Worm (Caenorhabditis elegans) whole organism, young adult: ENCODE results near the gene C06E2.5.
"Not testable (repeated sequence)": the region's sequence is repeated elsewhere in the genome, so short reads cannot be mapped to it uniquely, and the experiment has no call there.

Experiments
- B0261.1 ChIP-seq: sonication (generic microtip); optimal IDR thresholded peaks from 2 replicates; lab custom pipeline; 2016; ENCODE audit warnings: mild to moderate bottlenecking, missing genetic modification characterization, moderate library complexity, missing compliant biosample characterization
- F57C9.4 ChIP-seq: sonication (generic microtip); optimal IDR thresholded peaks from 2 replicates; lab custom pipeline; 2017; ENCODE audit warnings: mild to moderate bottlenecking, missing genetic modification characterization, missing compliant biosample characterization
- Y67H2A.10 ChIP-seq: fragments of 200-800 bp; sonication (Bioruptor generic); conservative IDR thresholded peaks from 2 replicates; pipeline ENCODE4 v1.3.6; 2022; ENCODE audit warnings: missing genetic modification reagents, missing genetic modification characterization, missing compliant biosample characterization
- ZK185.1 ChIP-seq: sonication (generic microtip); optimal IDR thresholded peaks from 2 replicates; lab custom pipeline; 2016; ENCODE audit warnings: mild to moderate bottlenecking, missing genetic modification characterization, missing compliant biosample characterization; ENCODE audit not compliant: poor library complexity, severe bottlenecking
- ama-1 ChIP-seq, 3 experiments: fragments of 150-350 bp in 1 of 3; sonication (generic microtip) in 2 of 3; optimal IDR thresholded peaks; 2 replicates each; lab custom pipeline; 2014 to 2018; ENCODE audit warnings: missing biosample characterization in 2 of 3, missing genetic modification characterization in 2 of 3, missing genetic modification reagents in 2 of 3
- cebp-1 ChIP-seq, 2 experiments: fragments of 200-800 bp in 1 of 2; sonication (Bioruptor generic) in 1 of 2; sonication (generic microtip) in 1 of 2; IDR thresholded peaks in 1 of 2; optimal IDR thresholded peaks in 1 of 2; 2 replicates each; pipeline versions ENCODE4 v1.3.6 to Lab custom; 2017 to 2022; ENCODE audit warnings: missing compliant biosample characterization in 2 of 2, missing genetic modification characterization in 2 of 2, mild to moderate bottlenecking in 1 of 2, missing genetic modification reagents in 1 of 2, moderate library complexity in 1 of 2
- ceh-79 ChIP-seq: sonication (generic microtip); optimal IDR thresholded peaks from 2 replicates; lab custom pipeline; 2017; ENCODE audit warnings: mild to moderate bottlenecking, missing genetic modification characterization, missing compliant biosample characterization
- dpl-1 ChIP-seq: fragments of 150-350 bp; optimal IDR thresholded peaks from 2 replicates; lab custom pipeline; 2014; ENCODE audit warnings: missing biosample characterization, missing genetic modification reagents, missing genetic modification characterization
- hlh-26 ChIP-seq: fragments of 200-800 bp; sonication (Bioruptor generic); conservative IDR thresholded peaks from 2 replicates; pipeline ENCODE4 v1.3.6; 2022; ENCODE audit warnings: missing genetic modification reagents, missing genetic modification characterization, missing compliant biosample characterization
- nfya-1 ChIP-seq: sonication (generic microtip); optimal IDR thresholded peaks from 2 replicates; lab custom pipeline; 2017; ENCODE audit warnings: antibody characterized with exemption, missing compliant biosample characterization, missing genetic modification characterization, borderline replicate concordance; ENCODE audit not compliant: insufficient read depth
- rcor-1 ChIP-seq: fragments of 200-800 bp; sonication (Bioruptor generic); IDR thresholded peaks from 2 replicates; pipeline ENCODE4 v1.3.6; 2022; ENCODE audit warnings: missing genetic modification reagents, missing genetic modification characterization, missing compliant biosample characterization
- somi-1 ChIP-seq: fragments of 200-800 bp; sonication (Bioruptor generic); optimal IDR thresholded peaks from 2 replicates; lab custom pipeline; 2018; ENCODE audit warnings: mild to moderate bottlenecking, missing genetic modification characterization, missing compliant biosample characterization
- unc-62 ChIP-seq: fragments of 150-350 bp; optimal IDR thresholded peaks from 2 replicates; lab custom pipeline; 2014; ENCODE audit warnings: missing biosample characterization, missing genetic modification reagents, missing genetic modification characterization

DNA sequence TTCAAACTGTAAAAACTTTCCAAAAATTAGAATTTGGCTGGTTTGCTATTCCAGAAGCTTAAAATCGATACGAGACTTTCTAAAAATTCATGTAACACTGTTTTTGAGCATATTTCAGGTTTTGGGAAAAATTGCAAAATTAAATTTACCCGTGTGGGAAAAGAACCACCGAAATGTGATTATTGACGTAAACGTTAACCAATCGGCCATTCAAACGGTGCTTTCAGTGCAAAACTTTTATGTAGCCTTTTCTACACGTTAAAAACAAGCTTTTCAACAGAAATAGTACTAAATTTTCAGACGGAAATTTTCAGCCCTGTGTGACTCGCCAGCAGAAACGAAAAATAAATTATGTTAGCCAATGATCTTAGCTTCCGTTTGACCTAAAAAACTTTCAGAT is 31.7 kb downstream of the C06E2.5 start:
- peak; percentile 55 for TF ChIP-seq B0261.1 (tag; lab: Kevin White, UChicago)
- not testable (repeated sequence) for TF ChIP-seq Y67H2A.10 (GFP tag; lab: Robert Waterston, UW); dpl-1 (GFP tag; lab: Kevin White, UChicago); somi-1; F57C9.4 (tag; lab: Kevin White, UChicago); cebp-1 (GFP tag; IDR thresholded peaks at IDR 0.05; lab: Robert Waterston, UW); cebp-1 (tag; optimal IDR thresholded peaks at IDR 0.05; lab: Kevin White, UChicago); ama-1 (optimal IDR thresholded peaks at IDR 0.05; lab: Kevin White, UChicago); ama-1 (GFP tag; optimal IDR thresholded peaks at IDR 0.05; lab: Kevin White, UChicago); ZK185.1 (tag; lab: Kevin White, UChicago); rcor-1 (GFP tag; lab: Robert Waterston, UW); unc-62 (GFP tag; lab: Kevin White, UChicago); nfya-1 (tag; lab: Kevin White, UChicago); hlh-26; ceh-79 (tag; lab: Kevin White, UChicago)
